Worm (Caenorhabditis elegans): ENCODE data around the gene F32G8.2.

Gene F32G8.2

DNA sequence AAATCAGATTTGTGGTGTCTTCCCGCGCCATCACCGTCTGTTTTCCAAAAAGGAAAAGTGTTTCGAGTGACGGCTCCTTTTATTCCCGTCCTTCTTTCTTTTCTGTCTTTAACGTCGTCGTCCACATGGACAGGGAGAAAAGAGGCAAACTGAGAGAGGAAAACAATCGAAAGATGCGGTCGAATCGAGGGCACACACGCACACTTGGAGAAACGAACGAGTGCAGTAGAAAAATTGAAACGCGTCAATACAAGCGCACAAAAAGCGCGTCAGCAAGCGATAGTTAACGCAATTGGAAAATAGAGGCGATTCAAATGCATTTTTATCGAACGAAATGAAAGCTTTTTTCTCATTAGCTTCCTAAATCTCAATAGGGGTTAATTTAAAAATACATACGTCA lies 13.0 kb upstream of the F32G8.2 start:
- TF ChIP-seq dao-5 (tag; optimal IDR thresholded peaks at IDR 0.05) = no peak
- TF ChIP-seq him-1 (tag; optimal IDR thresholded peaks at IDR 0.05) = peak; percentile 88
- peak; percentile 72 for TF ChIP-seq W03F9.2 (tag; optimal IDR thresholded peaks at IDR 0.05)

ce11 chrV:10539114-10539513 lies 10.7 kb upstream of the F32G8.2 start, which contains the start of gene F25D1.8:
Gene F25D1.8, plus strand, starts transcription at chrV:10539414.
- no peak for TF ChIP-seq W03F9.2 (tag; optimal IDR thresholded peaks at IDR 0.05)
- no peak for TF ChIP-seq him-1 (tag; optimal IDR thresholded peaks at IDR 0.05)
- no peak for TF ChIP-seq dao-5 (tag; optimal IDR thresholded peaks at IDR 0.05)

DNA sequence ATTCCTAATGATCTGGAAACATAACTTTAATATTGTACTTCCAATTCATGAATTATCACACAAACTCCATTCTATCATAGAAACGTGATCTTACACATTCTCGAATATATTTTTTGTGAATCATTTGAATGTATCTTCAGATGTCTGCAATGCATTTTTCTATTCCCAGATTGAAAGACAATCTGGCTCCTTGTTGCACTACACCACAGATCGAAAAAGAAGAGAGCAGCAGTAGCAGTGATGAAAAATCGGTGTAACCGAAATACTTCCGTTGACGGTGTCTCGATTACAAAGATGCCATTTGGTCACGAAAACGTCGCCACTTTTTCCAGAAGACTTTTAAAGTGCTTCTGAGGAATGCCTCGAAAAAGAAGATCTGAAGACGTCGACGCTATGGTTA lies 9.8 kb upstream of the F32G8.2 start, which contains the start of gene degt-1:
Gene degt-1 (plus strand): TSS at position 301 of the 400 bp plus-strand sequence.
- TF ChIP-seq him-1 (tag; optimal IDR thresholded peaks at IDR 0.05) (no peak), W03F9.2 (tag; optimal IDR thresholded peaks at IDR 0.05) (no peak), dao-5 (tag; optimal IDR thresholded peaks at IDR 0.05) (no peak)

DNA sequence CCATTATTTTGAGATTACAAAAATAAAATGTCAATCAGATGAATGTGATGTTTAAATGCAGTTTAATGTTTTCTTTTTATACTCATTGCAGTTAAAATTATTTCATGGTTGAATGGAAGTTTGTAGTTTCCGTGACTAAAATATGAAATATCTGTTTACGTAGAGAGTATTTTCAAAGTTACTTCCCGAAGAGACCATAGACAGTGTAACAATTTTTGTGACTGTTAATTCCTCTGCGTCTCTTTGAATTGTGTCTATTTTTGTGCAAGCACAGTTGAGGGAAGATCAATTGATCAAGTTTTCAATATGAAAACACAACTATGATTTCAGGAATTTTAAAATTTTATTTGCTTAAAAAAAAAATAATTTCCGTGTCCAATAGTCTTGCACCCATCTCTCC lies 3.1 kb upstream of the F32G8.2 start, which contains the start of gene F25D1.5:
Gene F25D1.5 (minus strand): TSS at position 35 of the 400 bp plus-strand sequence.
- TF ChIP-seq dao-5 (tag; optimal IDR thresholded peaks at IDR 0.05) = no peak
- no peak for TF ChIP-seq him-1 (tag; optimal IDR thresholded peaks at IDR 0.05)
- no peak for TF ChIP-seq W03F9.2 (tag; optimal IDR thresholded peaks at IDR 0.05)

- TF ChIP-seq dao-5 (tag; optimal IDR thresholded peaks at IDR 0.05) (no peak), him-1 (tag; optimal IDR thresholded peaks at IDR 0.05) (no peak), W03F9.2 (tag; optimal IDR thresholded peaks at IDR 0.05) (no peak)
Observed at ce11 chrV:10548981-10549380, 836 bp upstream of the F32G8.2 start, which contains the start of gene srd-34. Gene srd-34, minus strand, starts transcription at chrV:10549081.

- TF ChIP-seq him-1 (tag; optimal IDR thresholded peaks at IDR 0.05) (no peak), dao-5 (tag; optimal IDR thresholded peaks at IDR 0.05) (no peak), W03F9.2 (tag; optimal IDR thresholded peaks at IDR 0.05) (no peak)
Observed at ce11 chrV:10555239-10555638, 5.4 kb downstream of the F32G8.2 start, which contains the start of gene F32G8.3. Gene F32G8.3, minus strand, starts transcription at chrV:10555339.

- no peak for TF ChIP-seq dao-5 (tag; optimal IDR thresholded peaks at IDR 0.05)
- no peak for TF ChIP-seq him-1 (tag; optimal IDR thresholded peaks at IDR 0.05)
Observed at ce11 chrV:10556362-10556761, 6.5 kb downstream of the F32G8.2 start.

ce11 chrV:10557094-10557493 lies 7.3 kb downstream of the F32G8.2 start:
- no peak for TF ChIP-seq him-1 (tag; optimal IDR thresholded peaks at IDR 0.05)
- no peak for TF ChIP-seq W03F9.2 (tag; optimal IDR thresholded peaks at IDR 0.05)
- TF ChIP-seq dao-5 (tag; optimal IDR thresholded peaks at IDR 0.05) = no peak

DNA sequence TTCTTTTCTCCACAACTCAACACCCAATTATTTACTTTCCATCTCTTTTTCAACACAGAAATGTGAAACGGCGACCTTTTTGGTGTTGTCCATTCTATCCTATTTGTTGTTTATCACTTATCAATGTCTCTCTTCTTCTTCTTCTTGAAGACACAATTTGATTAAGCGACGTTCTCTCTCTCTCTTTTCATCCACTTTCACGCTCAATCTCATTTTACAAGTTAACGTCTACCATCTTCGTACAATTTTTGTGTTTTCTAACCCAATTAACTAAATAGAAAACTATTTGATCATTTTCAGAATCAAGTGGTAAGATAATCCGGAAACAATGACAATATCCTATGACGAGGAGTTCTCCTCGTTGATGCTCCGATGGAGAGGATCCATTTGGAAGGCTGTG lies 7.9 kb downstream of the F32G8.2 start, which contains the start of gene best-14:
Gene best-14 (plus strand): TSS at position 301 of the 400 bp plus-strand sequence.
- no peak for TF ChIP-seq W03F9.2 (tag; optimal IDR thresholded peaks at IDR 0.05)
- no peak for TF ChIP-seq dao-5 (tag; optimal IDR thresholded peaks at IDR 0.05)
- TF ChIP-seq him-1 (tag; optimal IDR thresholded peaks at IDR 0.05) = no peak

DNA sequence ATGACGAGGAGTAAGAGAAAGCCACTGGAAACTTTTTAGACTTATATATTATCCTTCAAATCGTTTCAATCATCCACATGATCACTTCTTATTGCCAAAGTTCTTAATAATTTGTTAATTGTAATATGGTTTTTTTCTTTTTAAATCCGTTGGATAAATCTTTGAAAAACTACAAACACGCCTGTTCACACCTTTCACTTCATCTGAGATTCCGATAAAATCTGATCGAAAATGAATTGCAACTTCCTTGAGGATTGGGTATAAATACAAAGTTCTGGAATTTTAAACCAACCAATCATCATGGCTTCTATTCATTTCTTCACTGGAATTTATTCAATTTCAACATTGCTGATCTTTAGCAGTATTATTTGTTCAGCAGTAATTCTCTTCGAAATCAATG lies 10.8 kb downstream of the F32G8.2 start, which contains the start of gene col-152:
Gene col-152 (plus strand): TSS at position 301 of the 400 bp plus-strand sequence.
- no peak for TF ChIP-seq W03F9.2 (tag; optimal IDR thresholded peaks at IDR 0.05)
- no peak for TF ChIP-seq dao-5 (tag; optimal IDR thresholded peaks at IDR 0.05)
- TF ChIP-seq him-1 (tag; optimal IDR thresholded peaks at IDR 0.05) = no peak

DNA sequence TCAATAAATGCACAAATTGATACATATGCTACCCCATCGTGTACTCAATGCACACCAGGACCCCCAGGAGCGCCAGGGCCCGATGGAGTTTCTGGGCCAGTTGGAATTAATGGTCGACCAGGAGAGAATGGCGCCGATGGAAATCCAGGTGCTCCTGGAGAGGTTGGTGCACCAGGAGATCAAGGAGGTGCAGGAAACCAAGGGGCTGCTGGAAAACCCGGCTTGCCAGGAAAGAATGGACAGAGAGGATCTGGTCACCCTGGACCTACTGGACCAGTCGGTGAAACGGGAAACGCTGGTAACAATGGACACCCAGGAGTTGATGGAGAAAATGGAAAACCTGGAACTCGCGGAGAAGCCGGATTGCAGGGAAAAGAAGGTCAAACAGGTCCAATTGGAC lies 11.8 kb downstream of the F32G8.2 start:
- no peak for TF ChIP-seq W03F9.2 (tag; optimal IDR thresholded peaks at IDR 0.05)
- TF ChIP-seq dao-5 (tag; optimal IDR thresholded peaks at IDR 0.05) = no peak
- TF ChIP-seq him-1 (tag; optimal IDR thresholded peaks at IDR 0.05) = no peak

ce11 chrV:10562817-10563216 lies 13.0 kb downstream of the F32G8.2 start:
- TF ChIP-seq W03F9.2 (tag; optimal IDR thresholded peaks at IDR 0.05) (no peak), dao-5 (tag; optimal IDR thresholded peaks at IDR 0.05) (no peak), him-1 (tag; optimal IDR thresholded peaks at IDR 0.05) (no peak)

ce11 chrV:10564140-10564539 lies 14.3 kb downstream of the F32G8.2 start:
- TF ChIP-seq W03F9.2 (tag; optimal IDR thresholded peaks at IDR 0.05) (no peak), dao-5 (tag; optimal IDR thresholded peaks at IDR 0.05) (no peak), him-1 (tag; optimal IDR thresholded peaks at IDR 0.05) (no peak)

DNA sequence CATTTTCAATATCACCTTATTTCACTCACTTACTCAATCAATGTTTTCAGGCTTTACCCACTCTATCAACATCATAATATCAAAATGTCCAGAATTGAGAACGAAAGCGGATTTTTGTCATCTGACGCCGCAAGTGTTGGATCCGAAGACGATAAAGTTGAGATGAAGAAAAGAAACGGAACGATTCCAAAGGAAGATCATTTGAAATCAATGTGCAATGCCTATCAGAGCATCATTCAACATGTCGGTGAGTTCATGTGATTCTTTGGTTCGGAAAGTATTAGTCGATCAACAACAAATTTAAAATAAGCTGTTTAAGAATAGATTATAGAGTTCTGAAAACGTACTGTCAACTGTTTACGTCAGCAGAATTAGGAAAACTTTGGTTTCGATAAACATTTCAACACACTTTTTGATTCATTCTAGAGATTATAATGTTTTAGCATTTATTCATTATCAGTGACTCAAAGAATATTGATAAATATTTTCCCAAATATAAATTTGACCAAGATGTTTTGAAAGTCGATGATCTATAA lies 15.1 kb downstream of the F32G8.2 start, which contains the start of gene cat-4:
Gene cat-4 (plus strand): TSS at position 51 of the 536 bp plus-strand sequence.
- no peak for TF ChIP-seq him-1 (tag; optimal IDR thresholded peaks at IDR 0.05)
- no peak for TF ChIP-seq W03F9.2 (tag; optimal IDR thresholded peaks at IDR 0.05)
- TF ChIP-seq dao-5 (tag; optimal IDR thresholded peaks at IDR 0.05) = no peak

ce11 chrV:10568496-10568895 lies 18.7 kb downstream of the F32G8.2 start:
- TF ChIP-seq W03F9.2 (tag; optimal IDR thresholded peaks at IDR 0.05) (no peak), dao-5 (tag; optimal IDR thresholded peaks at IDR 0.05) (no peak), him-1 (tag; optimal IDR thresholded peaks at IDR 0.05) (no peak)

Measured in whole organism, L4/young adult.